Worm (Caenorhabditis elegans): Measurements from ENCODE around the gene Y32F6B.1.

- TF ChIP-seq him-1 (tag; optimal IDR thresholded peaks at IDR 0.05) (no peak), W03F9.2 (tag; optimal IDR thresholded peaks at IDR 0.05) (no peak), dao-5 (tag; optimal IDR thresholded peaks at IDR 0.05) (no peak)
These were observed 21.3 kb downstream of the Y32F6B.1 start, which contains the start of gene F22E12.3 for ce11 chrV:10463276-10463675.

Data from whole organism, L4/young adult.